Fruit fly (Drosophila melanogaster): ENCODE results near the gene CG4658.
A peak's percentile ranks its signal among the peaks of the same experiment; 100 is the strongest.

Gene CG4658

DNA sequence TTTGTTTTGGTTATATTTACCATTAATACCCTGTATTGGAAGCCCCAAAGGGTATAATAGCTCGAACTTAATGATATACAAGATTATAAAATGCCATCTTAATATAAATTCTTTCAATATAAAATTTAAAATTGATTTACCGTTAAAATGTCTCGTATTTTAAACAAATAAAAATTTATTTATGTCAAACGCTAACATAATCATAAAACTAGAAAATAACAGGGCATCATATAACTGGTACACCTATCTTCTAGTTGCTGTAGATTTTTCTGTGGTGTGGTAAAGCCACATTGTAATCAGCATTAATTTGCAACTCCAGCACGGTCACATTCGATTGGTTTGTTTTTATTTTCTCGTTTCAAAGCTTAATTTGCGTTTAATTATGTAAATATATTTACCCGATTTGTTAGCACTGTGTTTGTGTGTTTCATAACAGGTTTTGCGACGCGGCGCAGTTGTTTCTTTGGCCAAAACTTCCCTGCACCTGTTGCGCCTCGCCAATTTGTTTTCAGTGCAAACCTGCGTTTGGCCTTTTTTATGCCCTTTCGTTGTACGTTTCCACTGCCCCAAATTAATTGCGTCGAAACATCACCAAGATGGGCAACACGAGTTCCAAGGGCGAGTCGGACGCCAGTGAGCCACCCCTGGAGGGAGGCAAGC lies at the start of gene CG4658, which contains the start of gene CG5846:
TSS of gene CG4658 (plus strand) at position 140 of the 660 bp plus-strand sequence.
TSS of gene CG5846 (minus strand) at position 245 of the 660 bp plus-strand sequence.
- no peak for TF ChIP-seq GATAd (GFP tag; optimal IDR thresholded peaks at IDR 0.05)
- TF ChIP-seq CG9705 (GFP tag; optimal IDR thresholded peaks at IDR 0.05): peak; percentile 73
- no peak for TF ChIP-seq Abd-B (GFP tag; optimal IDR thresholded peaks at IDR 0.05)
- TF ChIP-seq Vsx2 (GFP tag; optimal IDR thresholded peaks at IDR 0.05; ENCODE audit: partially characterized antibody): no peak
- no peak for TF ChIP-seq sage (GFP tag; optimal IDR thresholded peaks at IDR 0.05)
- no peak for TF ChIP-seq Hr83 (GFP tag; optimal IDR thresholded peaks at IDR 0.05; ENCODE audit: poor library complexity, severe bottlenecking)
- TF ChIP-seq Rel (GFP tag; optimal IDR thresholded peaks at IDR 0.05): no peak
- peak; percentile 69 for TF ChIP-seq Rel (tag; optimal IDR thresholded peaks at IDR 0.05)
- peak; percentile 90 for TF ChIP-seq fru (GFP tag; optimal IDR thresholded peaks at IDR 0.05)
- no peak for TF ChIP-seq Hr78 (GFP tag; optimal IDR thresholded peaks at IDR 0.05)
- peak; percentile 96 for TF ChIP-seq OdsH (GFP tag; optimal IDR thresholded peaks at IDR 0.05)
- peak; percentile 69 for TF ChIP-seq dsf (GFP tag; optimal IDR thresholded peaks at IDR 0.05; ENCODE audit: borderline replicate concordance)
- peak; percentile 83 for TF ChIP-seq br (GFP tag; optimal IDR thresholded peaks at IDR 0.05)
- TF ChIP-seq CG32264 (GFP tag; optimal IDR thresholded peaks at IDR 0.05): peak; percentile 48
- no peak for TF ChIP-seq tai (GFP tag; optimal IDR thresholded peaks at IDR 0.05)
- TF ChIP-seq sv (GFP tag; optimal IDR thresholded peaks at IDR 0.05): peak; percentile 92
- TF ChIP-seq woc (GFP tag; optimal IDR thresholded peaks at IDR 0.05): peak; percentile 94
- peak; percentile 91 for TF ChIP-seq psq (GFP tag; optimal IDR thresholded peaks at IDR 0.05)
- TF ChIP-seq jim (GFP tag; optimal IDR thresholded peaks at IDR 0.05): no peak
- peak; percentile 91 for TF ChIP-seq Jra (GFP tag; optimal IDR thresholded peaks at IDR 0.05)
- peak; percentile 95 for TF ChIP-seq rgr (GFP tag; optimal IDR thresholded peaks at IDR 0.05)
- no peak for TF ChIP-seq dl (GFP tag; optimal IDR thresholded peaks at IDR 0.05; ENCODE audit: insufficient read depth in 1 of 2, partially characterized antibody in 2 of 2)
- TF ChIP-seq ey (GFP tag; optimal IDR thresholded peaks at IDR 0.05): peak; percentile 90
- TF ChIP-seq Sp1 (GFP tag; optimal IDR thresholded peaks at IDR 0.05): peak; percentile 92
- TF ChIP-seq Myc (optimal IDR thresholded peaks at IDR 0.05): no peak
- TF ChIP-seq lola (GFP tag; optimal IDR thresholded peaks at IDR 0.05): no peak
- no peak for TF ChIP-seq brk (GFP tag; optimal IDR thresholded peaks at IDR 0.05)
- TF ChIP-seq dmrt93B (GFP tag; optimal IDR thresholded peaks at IDR 0.05): no peak
- peak; percentile 93 for TF ChIP-seq HLH106 (tag; optimal IDR thresholded peaks at IDR 0.05)
- TF ChIP-seq CrebA (GFP tag; optimal IDR thresholded peaks at IDR 0.05; ENCODE audit: borderline replicate concordance): no peak
- peak; percentile 93 for TF ChIP-seq Hnf4 (GFP tag; optimal IDR thresholded peaks at IDR 0.05)
- peak in 1 of 2 experiments; percentile 95 for TF ChIP-seq foxo (GFP tag; optimal IDR thresholded peaks at IDR 0.05)
- TF ChIP-seq Dfd (GFP tag; optimal IDR thresholded peaks at IDR 0.05): no peak
- no peak for TF ChIP-seq usp (GFP tag; optimal IDR thresholded peaks at IDR 0.05)
- no peak for TF ChIP-seq Dif (GFP tag; optimal IDR thresholded peaks at IDR 0.05; ENCODE audit: partially characterized antibody)
- TF ChIP-seq pan (optimal IDR thresholded peaks at IDR 0.05): peak; percentile 85
- TF ChIP-seq h (GFP tag; optimal IDR thresholded peaks at IDR 0.05): peak; percentile 93
- TF ChIP-seq Mio (GFP tag; optimal IDR thresholded peaks at IDR 0.05): peak; percentile 53
- no peak for TF ChIP-seq N (GFP tag; optimal IDR thresholded peaks at IDR 0.05)

DNA sequence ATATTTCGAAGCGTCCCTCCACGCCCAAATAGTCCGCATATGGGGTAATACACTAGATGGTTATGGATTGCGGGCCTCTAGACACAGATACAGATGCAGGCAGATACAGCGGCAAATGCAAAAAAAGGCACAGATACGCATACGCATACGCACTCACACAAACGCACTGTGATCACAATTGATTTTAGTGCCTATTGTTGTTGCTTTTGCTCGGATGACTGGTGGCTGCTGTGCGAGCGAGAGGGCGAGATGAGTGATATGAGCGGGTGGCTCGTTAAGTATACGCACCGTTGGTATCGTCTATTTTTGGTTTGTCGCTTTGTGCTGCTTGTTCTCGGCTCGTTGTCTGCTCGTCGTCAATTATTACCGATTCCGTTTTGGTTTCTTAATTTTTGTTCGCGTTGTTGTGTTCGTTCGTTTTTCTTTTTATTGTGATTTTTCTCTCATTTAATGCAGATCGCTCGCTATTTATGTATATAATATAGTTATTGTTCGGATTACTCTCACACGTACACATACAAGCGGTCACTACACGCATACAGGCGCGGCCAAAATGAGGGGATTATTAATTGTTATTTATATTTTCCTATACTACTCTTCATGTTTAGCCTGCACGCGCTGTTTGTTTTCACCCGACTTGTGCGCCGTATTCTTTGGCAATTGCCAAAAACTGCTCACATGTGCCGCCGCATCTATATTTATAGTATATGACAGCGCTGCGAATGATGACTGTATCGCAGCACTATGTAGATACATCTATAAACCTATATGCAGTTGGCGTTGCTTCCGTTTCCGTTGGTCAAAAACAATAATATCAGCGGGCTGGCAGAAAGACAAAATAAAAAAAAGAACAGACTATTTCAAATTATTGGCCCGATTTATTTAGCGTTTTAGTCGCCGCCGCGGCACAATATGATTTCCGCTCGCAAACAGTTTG lies 49.3 kb upstream of the CG4658 start:
- TF ChIP-seq psq (GFP tag; optimal IDR thresholded peaks at IDR 0.05): peak; percentile 61
- no peak for TF ChIP-seq dmrt93B (GFP tag; optimal IDR thresholded peaks at IDR 0.05)
- TF ChIP-seq tai (GFP tag; optimal IDR thresholded peaks at IDR 0.05): no peak
- TF ChIP-seq GATAd (GFP tag; optimal IDR thresholded peaks at IDR 0.05): no peak
- TF ChIP-seq sv (GFP tag; optimal IDR thresholded peaks at IDR 0.05): no peak
- TF ChIP-seq N (GFP tag; optimal IDR thresholded peaks at IDR 0.05): peak; percentile 24
- no peak for TF ChIP-seq br (GFP tag; optimal IDR thresholded peaks at IDR 0.05)
- no peak for TF ChIP-seq ey (GFP tag; optimal IDR thresholded peaks at IDR 0.05)
- peak; percentile 23 for TF ChIP-seq Jra (GFP tag; optimal IDR thresholded peaks at IDR 0.05)
- TF ChIP-seq fru (GFP tag; optimal IDR thresholded peaks at IDR 0.05): no peak
- no peak for TF ChIP-seq Hr78 (GFP tag; optimal IDR thresholded peaks at IDR 0.05)
- no peak for TF ChIP-seq jim (GFP tag; optimal IDR thresholded peaks at IDR 0.05)
- TF ChIP-seq rgr (GFP tag; optimal IDR thresholded peaks at IDR 0.05): no peak

All from whole organism, wandering third instar larva.